Fruit fly (Drosophila melanogaster) whole organism, embryonic: ENCODE data around the gene CG44362.
A peak's percentile ranks its signal among the peaks of the same experiment; 100 is the strongest.

Source experiments
- Bgb ChIP-seq: fragments of 200-800 bp; sonication (Bioruptor generic); IDR thresholded peaks from 2 replicates; pipeline ENCODE4 v1.3.6; 2022; ENCODE audit warnings: missing biosample characterization, missing genetic modification characterization; ENCODE audit not compliant: partially characterized antibody
- CG11560 ChIP-seq: fragments of 200-800 bp; sonication (Bioruptor generic); IDR thresholded peaks from 3 replicates; pipeline ENCODE4 v1.3.6; 2022; ENCODE audit warnings: missing biosample characterization, missing genetic modification characterization
- CG12219 ChIP-seq: fragments of 200-800 bp; sonication (Bioruptor generic); optimal IDR thresholded peaks from 3 replicates; lab custom pipeline; 2018; ENCODE audit warnings: missing biosample characterization, mild to moderate bottlenecking, missing genetic modification characterization
- CG12236 ChIP-seq: fragments of 200-800 bp; sonication (Bioruptor generic); optimal IDR thresholded peaks from 2 replicates; lab custom pipeline; 2016; ENCODE audit warnings: missing biosample characterization, missing genetic modification characterization
- CG13424 ChIP-seq: fragments of 200-800 bp; sonication (Bioruptor generic); optimal IDR thresholded peaks from 2 replicates; lab custom pipeline; 2019; ENCODE audit warnings: missing biosample characterization, mild to moderate bottlenecking, missing genetic modification characterization, moderate library complexity
- CG15011 ChIP-seq: fragments of 200-800 bp; sonication (Bioruptor generic); optimal IDR thresholded peaks from 3 replicates; lab custom pipeline; 2018; ENCODE audit warnings: missing biosample characterization, mild to moderate bottlenecking, missing genetic modification characterization
- CG15269 ChIP-seq: fragments of 200-800 bp; sonication (Bioruptor generic); optimal IDR thresholded peaks from 2 replicates; lab custom pipeline; 2018; ENCODE audit warnings: missing biosample characterization, mild to moderate bottlenecking, missing genetic modification characterization, moderate library complexity
- CG1603 ChIP-seq: fragments of 200-800 bp; sonication (Bioruptor generic); optimal IDR thresholded peaks from 2 replicates; lab custom pipeline; 2019; ENCODE audit warnings: missing biosample characterization, mild to moderate bottlenecking, missing genetic modification characterization, moderate library complexity
- CG1647 ChIP-seq: fragments of 200-800 bp; sonication (Bioruptor generic); optimal IDR thresholded peaks from 3 replicates; lab custom pipeline; 2016; ENCODE audit warnings: missing biosample characterization, missing genetic modification characterization
- CG17912 ChIP-seq: fragments of 200-800 bp; sonication (Bioruptor generic); optimal IDR thresholded peaks from 2 replicates; lab custom pipeline; 2018; ENCODE audit warnings: missing biosample characterization, mild to moderate bottlenecking, missing genetic modification characterization
- CG18619 ChIP-seq: fragments of 200-800 bp; sonication (Bioruptor generic); optimal IDR thresholded peaks from 3 replicates; lab custom pipeline; 2017; ENCODE audit warnings: missing biosample characterization, mild to moderate bottlenecking, missing genetic modification characterization
- CG2202 ChIP-seq: fragments of 200-800 bp; sonication (Bioruptor generic); optimal IDR thresholded peaks from 2 replicates; lab custom pipeline; 2018; ENCODE audit warnings: missing biosample characterization, mild to moderate bottlenecking, missing genetic modification characterization
- CG31224 ChIP-seq: fragments of 200-800 bp; sonication (Bioruptor generic); IDR thresholded peaks from 2 replicates; pipeline ENCODE4 v1.3.6; 2022; ENCODE audit warnings: missing biosample characterization, missing genetic modification characterization
- CG3407 ChIP-seq: fragments of 200-800 bp; sonication (Bioruptor generic); optimal IDR thresholded peaks from 2 replicates; lab custom pipeline; 2018; ENCODE audit warnings: missing biosample characterization, mild to moderate bottlenecking, missing genetic modification characterization
- CG4328 ChIP-seq: fragments of 200-800 bp; sonication (Bioruptor generic); optimal IDR thresholded peaks from 3 replicates; lab custom pipeline; 2017; ENCODE audit warnings: missing biosample characterization, missing genetic modification reagents, missing genetic modification characterization
- CG4730 ChIP-seq: fragments of 200-800 bp; sonication (Bioruptor generic); IDR thresholded peaks from 2 replicates; pipeline ENCODE4 v1.3.6; 2022; ENCODE audit warnings: missing biosample characterization, missing genetic modification characterization
- CG8765 ChIP-seq: fragments of 200-800 bp; sonication (Bioruptor generic); IDR thresholded peaks from 2 replicates; pipeline ENCODE4 v1.3.6; 2022; ENCODE audit warnings: missing biosample characterization, missing genetic modification characterization
- CG8924 ChIP-seq: fragments of 200-800 bp; optimal IDR thresholded peaks from 3 replicates; lab custom pipeline; 2019; ENCODE audit warnings: missing biosample characterization, mild to moderate bottlenecking, missing genetic modification characterization, moderate library complexity
- Deaf1 ChIP-seq: fragments of 200-800 bp; optimal IDR thresholded peaks from 3 replicates; lab custom pipeline; 2019; ENCODE audit warnings: missing biosample characterization, mild to moderate bottlenecking, missing genetic modification characterization, moderate library complexity
- Elba2 ChIP-seq: fragments of 200-800 bp; sonication (Bioruptor generic); optimal IDR thresholded peaks from 3 replicates; lab custom pipeline; 2016; ENCODE audit warnings: missing biosample characterization, missing genetic modification characterization
- Fer2 ChIP-seq: fragments of 200-800 bp; sonication (Bioruptor generic); optimal IDR thresholded peaks from 2 replicates; lab custom pipeline; 2018; ENCODE audit warnings: missing biosample characterization, mild to moderate bottlenecking, missing genetic modification characterization, moderate library complexity
- Hand ChIP-seq: fragments of 200-800 bp; sonication (Bioruptor generic); optimal IDR thresholded peaks from 2 replicates; lab custom pipeline; 2017; ENCODE audit warnings: mild to moderate bottlenecking, missing biosample characterization, missing genetic modification reagents, missing genetic modification characterization
- Hmx ChIP-seq: fragments of 200-800 bp; sonication (Bioruptor generic); optimal IDR thresholded peaks from 2 replicates; lab custom pipeline; 2016; ENCODE audit warnings: missing biosample characterization, missing genetic modification characterization
- Hr3 ChIP-seq: fragments of 200-800 bp; sonication (Bioruptor generic); optimal IDR thresholded peaks from 3 replicates; lab custom pipeline; 2016; ENCODE audit warnings: missing biosample characterization, missing genetic modification characterization
- Lhr ChIP-seq: fragments of 200-800 bp; sonication (Bioruptor generic); optimal IDR thresholded peaks from 3 replicates; lab custom pipeline; 2017; ENCODE audit warnings: mild to moderate bottlenecking, missing biosample characterization, missing genetic modification reagents, missing genetic modification characterization
- Lpt ChIP-seq: fragments of >200 bp; optimal IDR thresholded peaks from 2 replicates; lab custom pipeline; 2018; ENCODE audit warnings: missing biosample characterization, missing genetic modification characterization
- Mad ChIP-seq: fragments of 200-800 bp; sonication (Bioruptor generic); optimal IDR thresholded peaks from 2 replicates; lab custom pipeline; 2016; ENCODE audit warnings: missing biosample characterization, missing genetic modification characterization
- Mes4 ChIP-seq: fragments of 200-800 bp; sonication (Bioruptor generic); optimal IDR thresholded peaks from 2 replicates; lab custom pipeline; 2016; ENCODE audit warnings: missing biosample characterization, missing genetic modification characterization
- Nf-YC ChIP-seq: fragments of 200-800 bp; optimal IDR thresholded peaks from 3 replicates; lab custom pipeline; 2019; ENCODE audit warnings: missing biosample characterization, mild to moderate bottlenecking, missing genetic modification characterization, moderate library complexity
- Oaz ChIP-seq: fragments of 200-800 bp; sonication (Bioruptor generic); IDR thresholded peaks from 2 replicates; pipeline ENCODE4 v1.3.6; 2022; ENCODE audit warnings: missing biosample characterization, missing genetic modification characterization
- Opbp ChIP-seq: fragments of 200-800 bp; sonication (Bioruptor generic); IDR thresholded peaks from 3 replicates; pipeline ENCODE4 v1.3.6; 2022; ENCODE audit warnings: missing biosample characterization, missing genetic modification characterization; ENCODE audit not compliant: partially characterized antibody
- Scr ChIP-seq: fragments of 200-800 bp; sonication (Bioruptor generic); IDR thresholded peaks from 2 replicates; pipeline ENCODE4 v1.3.6; 2022; ENCODE audit warnings: missing biosample characterization, missing genetic modification characterization; ENCODE audit not compliant: partially characterized antibody
- Stat92E ChIP-seq, 3 experiments: fragments of >200 bp in 2 of 3; fragments of 200-800 bp in 1 of 3; sonication (Bioruptor generic) in 1 of 3; optimal IDR thresholded peaks; 2 replicates each; lab custom pipeline; 2017 to 2019; ENCODE audit warnings: missing biosample characterization in 3 of 3, missing genetic modification characterization in 3 of 3, mild to moderate bottlenecking in 1 of 3, moderate library complexity in 1 of 3
- Usf ChIP-seq: fragments of 200-800 bp; sonication (Bioruptor generic); optimal IDR thresholded peaks from 2 replicates; lab custom pipeline; 2017; ENCODE audit warnings: missing genotype, missing biosample characterization, missing genetic modification characterization
- az2 ChIP-seq: fragments of 200-800 bp; sonication (Bioruptor generic); optimal IDR thresholded peaks from 3 replicates; lab custom pipeline; 2016; ENCODE audit warnings: missing biosample characterization, missing genetic modification characterization
- cad ChIP-seq: fragments of >200 bp; optimal IDR thresholded peaks from 2 replicates; lab custom pipeline; 2017; ENCODE audit warnings: missing biosample characterization, missing genetic modification characterization
- cas ChIP-seq: fragments of 200-800 bp; sonication (Bioruptor generic); IDR thresholded peaks from 2 replicates; pipeline ENCODE4 v1.3.6; 2022; ENCODE audit warnings: missing biosample characterization, missing genetic modification characterization
- gce ChIP-seq: fragments of 200-800 bp; sonication (Bioruptor generic); IDR thresholded peaks from 3 replicates; pipeline ENCODE4 v1.3.6; 2022; ENCODE audit warnings: missing biosample characterization, missing genetic modification characterization
- hbn ChIP-seq: fragments of 200-800 bp; sonication (Bioruptor generic); IDR thresholded peaks from 2 replicates; pipeline ENCODE4 v1.3.6; 2022; ENCODE audit warnings: missing biosample characterization, missing genetic modification characterization; ENCODE audit not compliant: partially characterized antibody
- ind ChIP-seq: fragments of 200-800 bp; sonication (Bioruptor generic); optimal IDR thresholded peaks from 3 replicates; lab custom pipeline; 2016; ENCODE audit warnings: missing biosample characterization, missing genetic modification characterization
- insv ChIP-seq, 2 experiments: fragments of 200-800 bp; sonication (Bioruptor generic); optimal IDR thresholded peaks; 3 replicates each; lab custom pipeline; 2016 to 2018; ENCODE audit warnings: missing biosample characterization in 2 of 2, missing genetic modification characterization in 2 of 2
- kay ChIP-seq: fragments of 200-800 bp; sonication (Bioruptor generic); optimal IDR thresholded peaks from 2 replicates; lab custom pipeline; 2016; ENCODE audit warnings: missing biosample characterization, missing genetic modification characterization
- kni ChIP-seq: fragments of 200-800 bp; sonication (Bioruptor generic); optimal IDR thresholded peaks from 3 replicates; lab custom pipeline; 2017; ENCODE audit warnings: mild to moderate bottlenecking, missing biosample characterization, missing genetic modification reagents, missing genetic modification characterization
- lilli ChIP-seq: fragments of 200-800 bp; sonication (Bioruptor generic); optimal IDR thresholded peaks from 3 replicates; lab custom pipeline; 2016; ENCODE audit warnings: missing biosample characterization, missing genetic modification characterization
- mam ChIP-seq: fragments of 200-800 bp; sonication (Bioruptor generic); optimal IDR thresholded peaks from 3 replicates; lab custom pipeline; 2016; ENCODE audit warnings: missing biosample characterization, missing genetic modification characterization
- oc ChIP-seq: fragments of 200-800 bp; sonication (Bioruptor generic); optimal IDR thresholded peaks from 2 replicates; lab custom pipeline; 2018; ENCODE audit warnings: missing biosample characterization, mild to moderate bottlenecking, missing genetic modification characterization, moderate library complexity
- slbo ChIP-seq: fragments of 200-800 bp; sonication (Bioruptor generic); IDR thresholded peaks from 2 replicates; pipeline ENCODE4 v1.3.6; 2022; ENCODE audit warnings: missing biosample characterization, missing genetic modification characterization
- wek ChIP-seq: fragments of 200-800 bp; sonication (Bioruptor generic); optimal IDR thresholded peaks from 3 replicates; lab custom pipeline; 2018; ENCODE audit warnings: missing biosample characterization, mild to moderate bottlenecking, missing genetic modification characterization, moderate library complexity

The CG44362 gene

dm6 chr3L:11350680-11351665, 46.4 kb upstream of the CG44362 start (continued):
- TF ChIP-seq Mes4 (GFP tag; lab: Kevin White, UChicago) (peak; percentile 37), Lpt (GFP tag; lab: Kevin White, UChicago) (no peak), Mad (GFP tag; lab: Kevin White, UChicago) (no peak), CG2202 (tag; lab: Kevin White, UChicago) (no peak), slbo (GFP tag; lab: Robert Waterston, UW) (peak; percentile 53), kay (GFP tag; lab: Kevin White, UChicago) (no peak), mam (GFP tag; lab: Kevin White, UChicago) (peak; percentile 39), CG17912 (GFP tag; lab: Kevin White, UChicago) (no peak), cad (no peak), Scr (GFP tag; lab: Robert Waterston, UW) (peak; percentile 27; the same call in 1 of the 2 replicates), CG4730 (peak; percentile 4; the same call in 1 of the 2 replicates), Hr3 (GFP tag; lab: Kevin White, UChicago) (peak; percentile 77), CG31224 (GFP tag; lab: Robert Waterston, UW) (no peak), Nf-YC (tag; lab: Kevin White, UChicago) (peak; percentile 35), CG1603 (tag; lab: Kevin White, UChicago) (peak; percentile 33), gce (GFP tag; lab: Robert Waterston, UW) (peak; percentile 3; the same call in 1 of the 3 replicates), CG8765 (GFP tag; lab: Robert Waterston, UW) (no peak), wek (GFP tag; lab: Kevin White, UChicago) (peak; percentile 3), CG11560 (tag; lab: Robert Waterston, UW) (peak; percentile 36; the same call in 2 of the 3 replicates), CG13424 (peak; percentile 69), Oaz (no peak), CG12236 (GFP tag; lab: Kevin White, UChicago) (no peak), kni (GFP tag; lab: Kevin White, UChicago) (peak; percentile 48), Usf (no peak), insv (GFP tag; optimal IDR thresholded peaks at IDR 0.05; lab: Kevin White, UChicago) (no peak), Opbp (no peak), CG15269 (tag; lab: Kevin White, UChicago) (peak; percentile 72), Hmx (no peak), CG12219 (GFP tag; lab: Kevin White, UChicago) (no peak), CG1647 (peak; percentile 8), CG8924 (tag; lab: Kevin White, UChicago) (peak; percentile 75), hbn (GFP tag; lab: Robert Waterston, UW) (no peak), Stat92E (GFP tag; optimal IDR thresholded peaks at IDR 0.05; lab: Kevin White, UChicago) (no peak), Bgb (GFP tag; lab: Robert Waterston, UW) (no peak), oc (no peak), ind (GFP tag; lab: Kevin White, UChicago) (peak; percentile 38), Deaf1 (tag; lab: Kevin White, UChicago) (peak; percentile 26), Elba2 (GFP tag; lab: Kevin White, UChicago) (no peak), CG3407 (GFP tag; lab: Kevin White, UChicago) (no peak), CG4328 (peak; percentile 7), Lhr (GFP tag; lab: Kevin White, UChicago) (no peak), CG15011 (GFP tag; lab: Kevin White, UChicago) (no peak), az2 (GFP tag; lab: Kevin White, UChicago) (peak; percentile 66), cas (GFP tag; lab: Robert Waterston, UW) (no peak), CG18619 (GFP tag; lab: Kevin White, UChicago) (peak; percentile 60), Fer2 (no peak), lilli (GFP tag; lab: Kevin White, UChicago) (peak; percentile 62), Hand (GFP tag; lab: Kevin White, UChicago) (peak; percentile 21)
